Worm (Caenorhabditis elegans) whole organism, L3 larva: ENCODE data around the gene dnj-2.

Source experiments
- R02D3.7 ChIP-seq: fragments of 150-350 bp; optimal IDR thresholded peaks from 2 replicates; lab custom pipeline; 2014; ENCODE audit warnings: missing biosample characterization, missing genetic modification characterization
- pqm-1 ChIP-seq: fragments of 150-350 bp; optimal IDR thresholded peaks from 2 replicates; lab custom pipeline; 2017; ENCODE audit warnings: missing biosample characterization, missing genetic modification characterization, inconsistent platforms
- zag-1 ChIP-seq: fragments of 150-350 bp; optimal IDR thresholded peaks from 2 replicates; lab custom pipeline; 2014; ENCODE audit warnings: missing biosample characterization, missing genetic modification characterization

DNA sequence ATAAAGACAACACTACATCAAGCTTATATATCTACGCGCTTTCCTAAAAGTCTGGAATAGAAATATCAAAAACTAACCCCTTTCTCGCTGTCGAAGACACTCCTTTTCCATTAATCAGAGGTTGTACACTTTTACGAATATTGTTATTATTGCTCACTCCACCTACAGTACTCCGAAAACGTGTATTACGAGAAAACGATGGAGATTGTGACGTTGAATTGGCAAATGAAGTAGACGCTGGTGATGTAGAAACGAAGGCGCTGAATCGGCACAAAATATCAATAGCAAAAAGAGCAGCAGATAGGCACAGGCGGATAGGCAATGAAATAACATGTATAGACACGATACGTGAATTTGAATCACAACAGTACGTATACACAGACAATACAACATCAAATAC is 30.5 kb upstream of the dnj-2 start:
- TF ChIP-seq R02D3.7 (no peak), zag-1 (no peak), pqm-1 (tag; lab: Kevin White, UChicago) (no peak)
